Worm (Caenorhabditis elegans): ENCODE results near the gene fbxa-189.

DNA sequence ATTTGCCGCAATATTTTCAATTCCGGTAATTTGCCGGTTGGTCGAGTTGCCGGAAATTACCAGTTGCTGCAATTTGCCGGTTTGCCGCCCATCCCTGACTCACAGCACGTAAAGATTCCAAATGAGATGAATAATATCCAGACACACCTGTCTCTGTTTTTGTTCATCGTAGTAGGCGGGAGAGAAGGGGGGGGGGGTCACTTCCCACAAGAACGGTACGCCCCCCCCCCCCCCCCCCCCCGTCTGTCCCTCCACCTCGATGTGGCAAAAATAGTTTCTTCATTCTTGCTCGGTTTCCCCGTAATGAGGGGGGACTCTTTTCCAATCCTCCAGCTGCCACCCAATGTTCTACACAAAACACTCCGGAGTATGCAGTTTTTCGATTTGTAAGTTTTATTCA is 32.1 kb downstream of the fbxa-189 start, which contains the start of gene fbxb-7:
- peak; percentile 53 for TF ChIP-seq drap-1 (GFP tag; optimal IDR thresholded peaks at IDR 0.05)
- TF ChIP-seq mep-1 (tag; optimal IDR thresholded peaks at IDR 0.05) = no peak
- TF ChIP-seq lin-13 (tag; optimal IDR thresholded peaks at IDR 0.05) = no peak
- no peak for TF ChIP-seq ceh-83 (GFP tag; optimal IDR thresholded peaks at IDR 0.05)
- TF ChIP-seq unc-39 (tag; optimal IDR thresholded peaks at IDR 0.05) = no peak
- no peak for TF ChIP-seq pha-4 (tag; optimal IDR thresholded peaks at IDR 0.05)
- TF ChIP-seq lsy-2 (tag; optimal IDR thresholded peaks at IDR 0.05) = no peak
